Fruit fly (Drosophila melanogaster) whole organism, pupa: Measurements from ENCODE around the gene eIF1.

ENCODE experiments used
- CG14655 ChIP-seq: fragments of 200-800 bp; sonication (Bioruptor generic); optimal IDR thresholded peaks from 3 replicates; lab custom pipeline; 2017; ENCODE audit warnings: mild to moderate bottlenecking, missing biosample characterization, missing genetic modification reagents, missing genetic modification characterization
- D1 ChIP-seq: fragments of 200-800 bp; sonication (Bioruptor generic); optimal IDR thresholded peaks from 2 replicates; lab custom pipeline; 2018; ENCODE audit warnings: missing biosample characterization, mild to moderate bottlenecking, missing genetic modification characterization, moderate library complexity
- rn ChIP-seq: fragments of 200-800 bp; sonication (Bioruptor generic); IDR thresholded peaks from 2 replicates; pipeline ENCODE4 v1.3.6; 2022; ENCODE audit warnings: missing biosample characterization, missing genetic modification characterization

- TF ChIP-seq rn (GFP tag; lab: Robert Waterston, UW), result no peak
- no peak for TF ChIP-seq D1
- TF ChIP-seq CG14655 (GFP tag; lab: Kevin White, UChicago), result no peak
Measured at dm6 chr3L:3270736-3271135, 47.6 kb downstream of the eIF1 start, which contains the start of gene CG14960.
